Worm (Caenorhabditis elegans) whole organism, mixed stage, embryonic: ENCODE results near the gene piga-1.

Experiments used
- M03D4.4 ChIP-seq: sonication (generic microtip); optimal IDR thresholded peaks from 2 replicates; lab custom pipeline; 2017; ENCODE audit warnings: mild to moderate bottlenecking, missing genetic modification characterization, missing compliant biosample characterization
- bed-3 ChIP-seq: fragments of 200-800 bp; sonication (Bioruptor generic); optimal IDR thresholded peaks from 3 replicates; lab custom pipeline; 2018; ENCODE audit warnings: mild to moderate bottlenecking, missing genetic modification characterization, moderate library complexity, missing compliant biosample characterization
- ceh-39 ChIP-seq: fragments of 150-350 bp; optimal IDR thresholded peaks from 2 replicates; lab custom pipeline; 2014; ENCODE audit warnings: missing biosample characterization, missing genetic modification characterization
- ceh-43 ChIP-seq: fragments of 200-800 bp; sonication (Bioruptor generic); optimal IDR thresholded peaks from 2 replicates; lab custom pipeline; 2018; ENCODE audit warnings: mild to moderate bottlenecking, missing genetic modification characterization, moderate library complexity, missing compliant biosample characterization
- ceh-83 ChIP-seq: fragments of 200-800 bp; sonication (Bioruptor generic); optimal IDR thresholded peaks from 2 replicates; lab custom pipeline; 2018; ENCODE audit warnings: mild to moderate bottlenecking, missing genetic modification characterization, missing compliant biosample characterization
- ces-1 ChIP-seq: fragments of 150-350 bp; optimal IDR thresholded peaks from 2 replicates; lab custom pipeline; 2014; ENCODE audit warnings: missing biosample characterization, missing genetic modification reagents, missing genetic modification characterization
- cnd-1 ChIP-seq: fragments of 200-800 bp; sonication (Bioruptor generic); optimal IDR thresholded peaks from 2 replicates; lab custom pipeline; 2018; ENCODE audit warnings: mild to moderate bottlenecking, missing genetic modification characterization, missing compliant biosample characterization
- drap-1 ChIP-seq: fragments of 200-800 bp; sonication (Bioruptor generic); optimal IDR thresholded peaks from 3 replicates; lab custom pipeline; 2018; ENCODE audit warnings: mild to moderate bottlenecking, missing genetic modification characterization, missing compliant biosample characterization
- elt-1 ChIP-seq: sonication (generic microtip); optimal IDR thresholded peaks from 2 replicates; lab custom pipeline; 2017; ENCODE audit warnings: missing genetic modification characterization, mild to moderate bottlenecking, missing compliant biosample characterization, antibody characterized with exemption, moderate library complexity, borderline replicate concordance; ENCODE audit not compliant: insufficient read depth
- elt-3 ChIP-seq: fragments of 150-350 bp; optimal IDR thresholded peaks from 2 replicates; lab custom pipeline; 2014; ENCODE audit warnings: missing biosample characterization, missing genetic modification characterization
- flh-1 ChIP-seq: fragments of 200-800 bp; sonication (Bioruptor generic); optimal IDR thresholded peaks from 2 replicates; lab custom pipeline; 2018; ENCODE audit warnings: mild to moderate bottlenecking, missing genetic modification characterization, moderate library complexity, missing compliant biosample characterization
- ham-2 ChIP-seq: fragments of 200-800 bp; sonication (Bioruptor generic); optimal IDR thresholded peaks from 2 replicates; lab custom pipeline; 2018; ENCODE audit warnings: mild to moderate bottlenecking, missing genetic modification characterization, missing compliant biosample characterization
- hlh-1 ChIP-seq: fragments of 150-350 bp; optimal IDR thresholded peaks from 2 replicates; lab custom pipeline; 2014; ENCODE audit warnings: missing biosample characterization, missing genetic modification reagents, missing genetic modification characterization
- lsy-2 ChIP-seq: fragments of 150-350 bp; optimal IDR thresholded peaks from 2 replicates; lab custom pipeline; 2014; ENCODE audit warnings: missing biosample characterization, missing genetic modification characterization
- mab-5 ChIP-seq: fragments of 150-350 bp; optimal IDR thresholded peaks from 2 replicates; lab custom pipeline; 2014; ENCODE audit warnings: missing biosample characterization, missing genetic modification characterization
- mep-1 ChIP-seq: fragments of 150-350 bp; optimal IDR thresholded peaks from 2 replicates; lab custom pipeline; 2017; ENCODE audit warnings: missing biosample characterization, missing genetic modification reagents, missing genetic modification characterization, inconsistent platforms
- mls-2 ChIP-seq: sonication (generic microtip); optimal IDR thresholded peaks from 2 replicates; lab custom pipeline; 2016; ENCODE audit warnings: mild to moderate bottlenecking, missing genetic modification characterization, moderate library complexity, missing compliant biosample characterization
- nhr-12 ChIP-seq: fragments of 150-350 bp; optimal IDR thresholded peaks from 2 replicates; lab custom pipeline; 2014; ENCODE audit warnings: missing biosample characterization, missing genetic modification characterization
- nhr-2 ChIP-seq: fragments of 150-350 bp; optimal IDR thresholded peaks from 2 replicates; lab custom pipeline; 2014; ENCODE audit warnings: missing biosample characterization, missing genetic modification characterization
- nhr-28 ChIP-seq: fragments of 150-350 bp; optimal IDR thresholded peaks from 2 replicates; lab custom pipeline; 2014; ENCODE audit warnings: missing biosample characterization, missing genetic modification characterization
- nhr-76 ChIP-seq: sonication (generic microtip); optimal IDR thresholded peaks from 2 replicates; lab custom pipeline; 2017; ENCODE audit warnings: missing biosample characterization, missing genetic modification characterization
- pha-4 ChIP-seq: fragments of 150-350 bp; optimal IDR thresholded peaks from 2 replicates; lab custom pipeline; 2018; ENCODE audit warnings: missing biosample characterization, missing genetic modification reagents, missing genetic modification characterization
- sem-2 ChIP-seq: fragments of 200-800 bp; sonication (Bioruptor generic); optimal IDR thresholded peaks from 2 replicates; lab custom pipeline; 2018; ENCODE audit warnings: mild to moderate bottlenecking, missing genetic modification characterization, missing compliant biosample characterization
- unc-120 ChIP-seq: sonication (generic microtip); optimal IDR thresholded peaks from 2 replicates; lab custom pipeline; 2017; ENCODE audit warnings: missing genetic modification characterization, missing compliant biosample characterization; ENCODE audit not compliant: poor library complexity, severe bottlenecking
- unc-39 ChIP-seq: fragments of 150-350 bp; optimal IDR thresholded peaks from 2 replicates; lab custom pipeline; 2014; ENCODE audit warnings: missing biosample characterization, missing genetic modification characterization
- zip-8 ChIP-seq: fragments of 150-350 bp; optimal IDR thresholded peaks from 2 replicates; lab custom pipeline; 2014; ENCODE audit warnings: missing biosample characterization, missing genetic modification characterization

Gene piga-1

DNA sequence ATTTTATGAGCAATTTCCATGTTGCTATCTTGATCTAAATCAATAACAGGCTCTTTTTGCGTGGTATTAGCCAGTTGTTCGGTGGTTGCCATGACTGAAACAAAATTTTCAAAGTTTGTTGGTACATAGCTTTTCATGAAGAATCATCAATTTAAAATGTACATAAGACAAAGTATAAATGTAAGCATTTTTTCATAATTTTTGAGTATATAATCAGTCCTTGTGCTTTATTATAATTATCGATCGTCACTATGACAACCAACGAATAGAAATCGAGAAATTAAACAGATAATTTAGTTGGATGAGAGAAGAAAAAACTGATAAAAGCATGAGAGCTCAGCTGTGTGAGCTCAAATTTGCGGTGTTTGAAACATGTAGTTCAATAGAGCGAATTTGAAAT is 39.6 kb downstream of the piga-1 start, which contains the start of gene T22C8.3:
Gene T22C8.3, minus strand, starts transcription at position 101 of the 400 bp plus-strand sequence.
- TF ChIP-seq ceh-83 (GFP tag; lab: Kevin White, UChicago): no peak
- TF ChIP-seq nhr-2: no peak

DNA sequence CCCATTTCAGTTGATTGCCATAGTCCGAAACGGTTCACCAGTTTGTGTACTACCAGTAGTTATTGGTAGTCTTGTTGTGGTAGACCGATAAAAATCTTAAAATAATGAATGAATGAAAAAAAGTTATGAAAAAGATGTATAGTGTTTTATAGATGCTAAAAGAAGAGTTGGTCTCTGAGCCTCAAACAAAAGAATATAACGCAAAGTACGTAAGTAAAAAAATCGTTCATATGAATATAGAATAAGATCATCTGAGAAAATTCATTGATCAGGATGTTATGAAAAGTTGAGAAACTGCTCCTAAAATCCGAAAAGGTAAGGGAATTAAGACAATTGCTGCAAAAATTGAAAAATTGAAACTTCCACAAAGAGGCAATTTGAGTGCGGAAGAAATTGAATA is 44.0 kb downstream of the piga-1 start, which contains the start of gene chhy-1:
Gene chhy-1, minus strand, starts transcription at position 101 of the 400 bp plus-strand sequence.
- TF ChIP-seq ham-2 (GFP tag; lab: Kevin White, UChicago) (no peak), drap-1 (no peak), lsy-2 (tag; lab: Kevin White, UChicago) (no peak), mab-5 (no peak), cnd-1 (no peak), elt-3 (no peak), mls-2 (tag; lab: Kevin White, UChicago) (no peak)

DNA sequence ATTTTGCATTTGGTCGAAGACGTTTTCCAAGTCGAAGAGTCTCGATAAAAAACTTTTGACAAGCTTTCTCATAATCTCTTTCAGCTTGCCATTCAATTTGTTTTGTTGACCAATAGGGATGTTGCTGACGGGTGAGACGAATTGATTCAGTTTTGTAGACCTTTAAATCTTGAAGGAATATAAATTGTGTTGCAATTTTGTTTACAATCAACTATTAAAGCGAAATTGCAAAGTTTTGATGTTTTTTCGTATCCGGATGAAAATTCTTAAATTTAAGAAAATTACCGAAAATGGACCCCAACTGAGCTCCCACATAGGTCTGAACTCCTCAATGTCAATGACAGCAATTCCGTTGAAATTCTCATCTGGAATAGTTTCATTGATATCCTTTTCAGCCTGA is 45.4 kb downstream of the piga-1 start:
- TF ChIP-seq zip-8 (tag; lab: Kevin White, UChicago): no peak
- no peak for TF ChIP-seq unc-120
- TF ChIP-seq nhr-12 (tag; lab: Kevin White, UChicago): no peak
- no peak for TF ChIP-seq hlh-1 (tag; lab: Kevin White, UChicago)
- TF ChIP-seq elt-3: no peak
- no peak for TF ChIP-seq ceh-39
- no peak for TF ChIP-seq flh-1 (GFP tag; lab: Kevin White, UChicago)
- TF ChIP-seq unc-39 (tag; lab: Kevin White, UChicago): no peak

DNA sequence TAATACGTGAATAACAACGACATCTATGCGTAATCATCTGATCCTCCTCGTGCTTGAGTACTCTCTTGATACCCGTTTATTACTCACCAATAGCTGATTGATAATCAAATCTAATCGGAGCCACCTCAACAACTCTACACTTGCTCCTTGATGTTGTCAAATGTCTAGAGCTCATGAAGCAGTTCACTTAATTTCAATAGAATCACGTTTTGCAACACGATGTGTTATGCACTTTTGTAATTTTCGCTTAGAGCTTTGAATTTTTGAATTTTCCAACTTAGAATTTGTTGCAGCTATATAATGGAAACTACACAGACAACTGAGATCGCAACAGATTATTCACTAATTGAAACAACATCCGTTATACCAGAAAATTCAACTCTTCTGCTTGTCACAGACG is 49.0 kb downstream of the piga-1 start, which contains the start of gene T22C8.1:
Gene T22C8.1, plus strand, starts transcription at position 301 of the 400 bp plus-strand sequence.
- TF ChIP-seq pha-4 (no peak), ceh-43 (no peak), unc-120 (no peak), mep-1 (tag; lab: Kevin White, UChicago) (no peak)

DNA sequence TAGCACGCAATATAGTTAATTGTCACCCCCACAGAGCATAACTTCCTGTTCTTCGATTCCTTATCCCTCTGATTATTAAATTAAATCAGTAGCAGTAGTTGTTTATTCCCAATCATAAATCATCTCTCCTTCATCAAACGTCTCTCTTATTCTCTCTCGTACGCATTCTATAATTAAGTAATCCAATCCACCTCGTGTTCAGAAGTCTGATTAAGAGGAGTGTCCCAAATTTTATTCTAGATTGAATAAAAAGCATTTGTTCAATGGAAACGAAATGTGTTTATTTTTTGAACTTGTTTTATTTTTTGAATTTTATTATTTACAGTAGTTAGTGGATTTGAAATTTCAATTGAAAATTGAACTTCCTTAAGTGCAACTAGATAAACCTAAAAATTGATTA is 50.2 kb downstream of the piga-1 start:
- peak; percentile 65 for TF ChIP-seq ces-1 (GFP tag; lab: Kevin White, UChicago)
- TF ChIP-seq ceh-43: no peak
- TF ChIP-seq, all 35 proteins: peak for 1

DNA sequence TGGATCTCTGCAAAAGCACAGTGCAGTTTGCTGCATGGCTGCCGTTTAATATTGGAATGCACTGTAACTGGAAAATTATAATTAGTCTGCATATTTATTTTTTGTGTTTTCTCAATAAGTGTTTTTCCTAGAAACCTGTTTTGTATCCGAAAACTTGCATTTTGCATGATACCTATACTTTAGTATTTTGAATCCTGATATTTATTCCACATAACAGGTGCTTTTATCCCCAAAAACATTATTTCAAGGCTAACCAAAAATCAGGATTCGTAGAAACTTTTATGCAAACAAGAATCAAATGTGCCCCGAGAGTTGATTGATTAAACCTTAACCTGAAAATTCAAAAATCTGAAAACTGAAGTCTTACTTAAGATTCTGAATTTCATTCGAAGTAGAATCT is 50.9 kb downstream of the piga-1 start:
- no peak for TF ChIP-seq nhr-28 (tag; lab: Kevin White, UChicago)
- no peak for TF ChIP-seq ces-1 (GFP tag; lab: Kevin White, UChicago)
- TF ChIP-seq unc-120: no peak
- TF ChIP-seq bed-3 (GFP tag; lab: Kevin White, UChicago): no peak
- TF ChIP-seq nhr-12 (tag; lab: Kevin White, UChicago): no peak
- no peak for TF ChIP-seq lsy-2 (tag; lab: Kevin White, UChicago)
- no peak for TF ChIP-seq M03D4.4 (tag; lab: Kevin White, UChicago)
- no peak for TF ChIP-seq hlh-1 (tag; lab: Kevin White, UChicago)
- TF ChIP-seq nhr-76: no peak
- TF ChIP-seq unc-39 (tag; lab: Kevin White, UChicago): no peak

DNA sequence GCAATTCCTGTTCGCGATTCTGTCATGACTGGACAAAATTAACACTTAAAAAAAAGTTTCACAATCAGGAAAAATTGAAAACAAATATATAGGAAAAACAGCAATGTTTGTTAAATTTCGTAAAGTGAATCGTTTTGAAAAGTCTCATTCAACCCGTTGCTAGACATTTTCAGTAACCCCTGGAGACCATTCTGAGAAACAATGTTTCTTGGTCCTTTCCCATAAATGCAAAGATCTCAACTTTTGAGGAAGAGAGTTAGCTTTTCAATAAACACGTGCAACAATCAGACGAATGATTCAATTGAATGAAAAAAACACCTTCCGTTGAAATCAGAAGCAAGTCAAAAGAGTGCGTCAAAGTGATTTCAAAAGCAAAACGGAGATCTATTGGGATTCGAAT is 51.4 kb downstream of the piga-1 start, which contains the start of gene F28C6.9:
Gene F28C6.9, minus strand, starts transcription at position 101 of the 400 bp plus-strand sequence.
- TF ChIP-seq lsy-2 (tag; lab: Kevin White, UChicago) (no peak), ces-1 (GFP tag; lab: Kevin White, UChicago) (no peak), elt-1 (no peak), ceh-39 (no peak), mab-5 (no peak), drap-1 (no peak), sem-2 (GFP tag; lab: Kevin White, UChicago) (no peak), nhr-12 (tag; lab: Kevin White, UChicago) (no peak)
- TF ChIP-seq, all 35 proteins: peak for 0
